Worm (Caenorhabditis elegans): ENCODE measurements around the gene brp-1.
A peak's percentile ranks its signal among the peaks of the same experiment; 100 is the strongest.

brp-1 gene

DNA sequence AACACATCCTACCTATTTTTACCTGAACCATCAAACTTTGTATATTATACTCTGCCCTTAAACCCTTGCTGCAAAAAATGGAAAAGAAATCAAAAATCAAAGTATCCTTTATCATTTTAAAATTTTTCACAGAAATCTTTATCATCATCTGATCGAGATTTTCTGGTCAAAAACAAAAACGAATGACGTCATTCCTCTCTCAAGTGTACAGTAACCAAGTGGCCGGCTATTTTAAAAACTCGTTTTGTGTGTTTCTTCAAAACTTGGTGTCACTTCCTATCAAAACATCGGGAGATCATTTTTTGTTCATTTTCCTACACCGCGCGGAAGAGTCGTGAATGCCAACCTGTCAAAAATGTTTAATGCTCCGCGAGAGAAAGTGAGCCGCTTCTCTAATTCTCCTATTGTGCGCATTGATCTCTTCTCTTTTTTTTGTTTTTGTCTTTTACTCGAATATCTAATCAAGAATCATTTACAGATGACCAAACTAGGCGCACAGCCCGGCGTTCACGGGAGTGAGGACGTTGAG is at the start of gene brp-1:
Gene brp-1, plus strand, starts transcription at position 479 of the 529 bp plus-strand sequence.
- TF ChIP-seq tab-1 (GFP tag; IDR thresholded peaks at IDR 0.05) (no peak), cog-1 (tag; optimal IDR thresholded peaks at IDR 0.05) (no peak), ztf-29 (GFP tag; IDR thresholded peaks at IDR 0.05) (no peak), T22C8.4 (GFP tag; IDR thresholded peaks at IDR 0.05) (no peak), flt-1 (GFP tag; IDR thresholded peaks at IDR 0.05) (no peak), ztf-23 (GFP tag; IDR thresholded peaks at IDR 0.05) (no peak), ref-1 (GFP tag; conservative IDR thresholded peaks at IDR 0.05) (no peak), klf-2 (GFP tag; conservative IDR thresholded peaks at IDR 0.05) (no peak), med-1 (GFP tag; optimal IDR thresholded peaks at IDR 0.05; ENCODE audit: insufficient read depth) (no peak)

DNA sequence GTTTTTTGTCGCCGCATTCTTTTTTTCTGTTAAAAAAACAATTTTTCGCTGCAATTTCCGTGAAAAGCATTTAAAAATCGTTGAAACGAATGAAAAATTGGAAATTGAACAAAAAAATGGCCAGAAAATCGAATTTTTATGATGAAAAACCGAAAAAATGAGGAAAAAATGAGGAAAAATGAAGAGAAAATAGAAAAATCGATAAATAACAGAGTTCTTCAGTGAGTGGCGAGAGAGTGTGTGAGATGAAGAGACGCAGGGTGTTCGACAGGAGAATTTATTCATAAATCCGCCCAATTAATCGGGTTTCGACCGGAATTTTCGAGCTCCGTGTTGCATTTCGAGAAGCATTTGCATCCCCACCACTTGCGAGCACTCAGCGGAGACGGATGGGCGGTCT is 49.0 kb upstream of the brp-1 start, which contains the start of gene Y56A3A.28:
Gene Y56A3A.28, minus strand, starts transcription at position 33 of the 400 bp plus-strand sequence.
- TF ChIP-seq med-1 (GFP tag; optimal IDR thresholded peaks at IDR 0.05; ENCODE audit: insufficient read depth) (no peak), ztf-29 (GFP tag; IDR thresholded peaks at IDR 0.05) (no peak), T22C8.4 (GFP tag; IDR thresholded peaks at IDR 0.05) (0 out of 2 replicates have a peak, but pooled peaks have one; percentile 36), flt-1 (GFP tag; IDR thresholded peaks at IDR 0.05) (no peak)

DNA sequence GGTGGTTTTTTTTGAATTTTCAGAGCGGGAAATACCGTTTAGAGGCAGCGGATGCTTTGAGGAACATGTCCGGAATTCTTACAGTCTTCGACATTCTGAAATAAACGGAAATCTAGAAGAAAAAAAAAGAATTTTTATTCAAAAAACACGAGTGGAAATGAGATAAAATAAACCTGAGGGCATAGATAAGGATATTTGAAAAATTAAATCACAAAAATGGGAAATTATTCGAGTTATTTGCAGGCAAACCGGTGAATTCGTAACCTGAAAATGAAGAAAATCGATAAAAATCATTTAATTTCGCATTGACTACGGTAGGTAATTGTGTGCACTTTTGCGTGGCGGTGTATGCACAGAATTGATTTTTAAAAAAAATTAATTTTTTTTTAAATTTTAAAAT is 46.4 kb upstream of the brp-1 start, which contains the start of gene ung-1:
Gene ung-1, minus strand, starts transcription at position 101 of the 400 bp plus-strand sequence.
- no peak for TF ChIP-seq T22C8.4 (GFP tag; IDR thresholded peaks at IDR 0.05)
- no peak for TF ChIP-seq flt-1 (GFP tag; IDR thresholded peaks at IDR 0.05)
- TF ChIP-seq cog-1 (tag; optimal IDR thresholded peaks at IDR 0.05) = no peak
- TF ChIP-seq tab-1 (GFP tag; IDR thresholded peaks at IDR 0.05) = no peak
- no peak for TF ChIP-seq ztf-23 (GFP tag; IDR thresholded peaks at IDR 0.05)
- no peak for TF ChIP-seq ref-1 (GFP tag; conservative IDR thresholded peaks at IDR 0.05)
- TF ChIP-seq klf-2 (GFP tag; conservative IDR thresholded peaks at IDR 0.05) = no peak
- TF ChIP-seq ztf-29 (GFP tag; IDR thresholded peaks at IDR 0.05) = no peak
- TF ChIP-seq med-1 (GFP tag; optimal IDR thresholded peaks at IDR 0.05; ENCODE audit: insufficient read depth) = no peak

DNA sequence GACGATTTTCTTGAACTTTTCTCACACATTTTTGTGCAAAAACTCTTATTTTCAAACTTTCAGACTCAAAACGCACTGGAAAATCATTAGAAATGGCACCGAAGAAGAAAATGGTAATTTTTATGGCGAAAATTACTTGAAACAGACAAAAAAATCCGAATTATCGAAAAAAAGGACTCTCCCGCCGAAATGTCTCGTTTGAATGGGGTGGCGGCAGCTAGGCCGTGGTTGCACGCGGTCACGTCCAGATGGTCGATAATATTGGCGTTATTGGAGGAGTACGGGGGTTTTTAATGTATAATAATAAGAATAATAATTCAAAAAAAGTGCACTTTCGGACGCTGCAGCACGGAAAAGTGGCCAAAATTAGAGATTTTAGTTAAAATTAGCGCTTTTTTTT is 45.9 kb upstream of the brp-1 start, which contains the start of gene Y56A3A.31:
Gene Y56A3A.31, plus strand, starts transcription at position 64 of the 400 bp plus-strand sequence.
- TF ChIP-seq med-1 (GFP tag; optimal IDR thresholded peaks at IDR 0.05; ENCODE audit: insufficient read depth) (no peak), ztf-29 (GFP tag; IDR thresholded peaks at IDR 0.05) (no peak), ref-1 (GFP tag; conservative IDR thresholded peaks at IDR 0.05) (no peak)

DNA sequence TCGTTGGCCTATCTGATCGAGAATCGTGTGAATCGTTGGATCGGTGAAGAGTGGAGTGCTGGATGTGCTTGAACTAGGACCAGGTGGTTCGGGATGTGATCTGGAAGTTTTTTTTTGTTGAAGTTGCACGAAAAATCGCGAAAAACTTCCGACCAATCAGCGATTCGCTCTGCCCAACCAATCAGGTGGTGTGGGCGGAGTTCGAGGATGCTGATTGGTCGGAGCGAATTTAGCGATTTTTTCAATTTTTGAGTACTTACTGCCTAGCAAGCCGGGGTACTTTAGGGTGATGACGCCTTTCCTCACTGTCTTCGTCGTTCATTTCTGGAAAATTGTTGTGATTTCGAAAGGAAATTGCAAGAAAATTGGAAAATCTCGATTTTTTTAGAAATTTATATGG is 41.6 kb upstream of the brp-1 start, which contains the start of gene Y56A3A.30:
Gene Y56A3A.30, minus strand, starts transcription at position 324 of the 400 bp plus-strand sequence.
- TF ChIP-seq cog-1 (tag; optimal IDR thresholded peaks at IDR 0.05) (no peak), med-1 (GFP tag; optimal IDR thresholded peaks at IDR 0.05; ENCODE audit: insufficient read depth) (no peak)

DNA sequence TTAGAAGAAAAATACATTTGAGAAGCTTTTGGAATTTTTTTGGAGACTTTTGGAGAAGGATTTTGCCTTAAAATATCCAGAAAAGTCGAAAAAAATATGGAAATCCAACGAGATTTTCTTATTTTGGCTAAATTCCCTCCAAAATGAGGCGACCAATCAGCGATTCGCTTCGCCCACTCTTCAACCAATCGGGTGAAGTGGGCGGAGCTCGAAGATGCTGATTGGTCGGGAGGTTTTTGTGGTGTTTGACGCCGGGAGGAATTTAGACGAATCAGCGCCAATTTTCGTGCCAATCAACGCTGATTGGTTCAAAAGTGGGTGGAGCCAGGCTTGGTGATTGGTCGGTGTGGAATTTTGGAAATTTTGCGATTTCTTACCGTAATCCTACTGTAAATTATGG is 39.6 kb upstream of the brp-1 start:
- no peak for TF ChIP-seq med-1 (GFP tag; optimal IDR thresholded peaks at IDR 0.05; ENCODE audit: insufficient read depth)
- no peak for TF ChIP-seq tab-1 (GFP tag; IDR thresholded peaks at IDR 0.05)
- TF ChIP-seq cog-1 (tag; optimal IDR thresholded peaks at IDR 0.05) = no peak
- no peak for TF ChIP-seq ref-1 (GFP tag; conservative IDR thresholded peaks at IDR 0.05)
- no peak for TF ChIP-seq ztf-23 (GFP tag; IDR thresholded peaks at IDR 0.05)
- TF ChIP-seq klf-2 (GFP tag; conservative IDR thresholded peaks at IDR 0.05) = no peak
- no peak for TF ChIP-seq T22C8.4 (GFP tag; IDR thresholded peaks at IDR 0.05)
- TF ChIP-seq flt-1 (GFP tag; IDR thresholded peaks at IDR 0.05) = no peak
- TF ChIP-seq ztf-29 (GFP tag; IDR thresholded peaks at IDR 0.05) = no peak

DNA sequence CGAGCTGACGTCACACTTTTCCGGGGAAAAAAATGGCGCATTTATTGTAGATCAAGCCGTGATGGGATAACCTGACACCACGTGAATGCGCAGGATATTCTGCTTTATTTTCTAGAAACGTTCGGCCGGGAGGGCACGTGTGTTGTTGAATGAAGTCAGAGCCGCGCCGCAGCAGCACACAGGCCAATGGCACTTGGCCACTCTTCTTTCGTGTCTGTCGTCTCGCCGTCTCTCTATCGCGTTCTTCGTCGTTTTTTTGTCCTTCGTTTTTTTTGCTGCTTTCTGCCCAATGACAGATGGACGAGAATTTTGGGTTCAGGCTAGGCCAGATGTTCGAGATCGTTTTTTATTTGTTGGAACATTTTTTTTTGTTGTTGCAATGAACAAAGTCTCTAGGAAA is 38.8 kb upstream of the brp-1 start:
- TF ChIP-seq cog-1 (tag; optimal IDR thresholded peaks at IDR 0.05) (no peak), ref-1 (GFP tag; conservative IDR thresholded peaks at IDR 0.05) (no peak)

DNA sequence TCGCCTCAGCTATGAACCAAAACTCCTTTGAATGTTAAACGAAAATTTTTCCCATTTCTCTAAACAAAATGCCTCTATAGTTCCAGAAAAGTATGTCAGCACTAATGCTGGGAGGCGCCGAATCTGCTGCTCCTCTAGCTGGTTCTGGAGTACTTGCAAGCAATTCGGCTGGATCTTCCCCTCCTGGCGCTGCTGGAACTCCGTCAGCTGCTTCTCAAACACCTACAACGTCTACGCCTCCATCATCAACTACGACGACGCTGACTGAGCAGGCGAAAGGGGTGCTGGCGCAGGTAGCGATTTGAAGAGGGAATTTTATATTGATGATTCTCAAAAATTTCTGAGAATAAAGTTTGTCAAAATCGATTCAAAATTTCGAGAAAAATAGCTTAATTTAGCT is 37.9 kb upstream of the brp-1 start:
- TF ChIP-seq ztf-29 (GFP tag; IDR thresholded peaks at IDR 0.05) = no peak
- no peak for TF ChIP-seq flt-1 (GFP tag; IDR thresholded peaks at IDR 0.05)
- no peak for TF ChIP-seq tab-1 (GFP tag; IDR thresholded peaks at IDR 0.05)
- TF ChIP-seq med-1 (GFP tag; optimal IDR thresholded peaks at IDR 0.05; ENCODE audit: insufficient read depth) = no peak
- no peak for TF ChIP-seq ztf-23 (GFP tag; IDR thresholded peaks at IDR 0.05)
- TF ChIP-seq ref-1 (GFP tag; conservative IDR thresholded peaks at IDR 0.05) = no peak
- TF ChIP-seq T22C8.4 (GFP tag; IDR thresholded peaks at IDR 0.05) = no peak
- TF ChIP-seq cog-1 (tag; optimal IDR thresholded peaks at IDR 0.05) = no peak

DNA sequence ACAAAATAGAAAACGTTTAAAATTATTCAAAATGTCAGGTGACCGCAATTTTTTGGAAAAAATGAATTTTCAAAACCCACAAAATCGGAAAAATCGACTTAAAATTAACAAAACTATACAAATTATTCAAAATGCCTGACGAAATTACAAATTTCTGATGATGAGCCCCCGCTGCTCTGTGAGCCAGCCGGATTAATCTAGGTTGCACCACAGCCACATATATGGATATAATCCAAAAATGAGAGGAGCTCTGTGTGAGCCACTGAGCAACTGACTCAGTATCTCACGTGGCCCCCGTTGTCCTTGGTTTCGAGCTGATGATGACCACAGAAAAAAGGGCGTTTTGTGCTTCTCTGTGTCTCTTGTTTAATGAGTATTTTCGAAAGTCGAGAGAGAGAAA is 35.3 kb upstream of the brp-1 start:
- no peak for TF ChIP-seq klf-2 (GFP tag; conservative IDR thresholded peaks at IDR 0.05)
- no peak for TF ChIP-seq cog-1 (tag; optimal IDR thresholded peaks at IDR 0.05)
- no peak for TF ChIP-seq tab-1 (GFP tag; IDR thresholded peaks at IDR 0.05)
- TF ChIP-seq ref-1 (GFP tag; conservative IDR thresholded peaks at IDR 0.05) = no peak
- no peak for TF ChIP-seq ztf-23 (GFP tag; IDR thresholded peaks at IDR 0.05)
- no peak for TF ChIP-seq flt-1 (GFP tag; IDR thresholded peaks at IDR 0.05)
- TF ChIP-seq med-1 (GFP tag; optimal IDR thresholded peaks at IDR 0.05; ENCODE audit: insufficient read depth) = no peak

DNA sequence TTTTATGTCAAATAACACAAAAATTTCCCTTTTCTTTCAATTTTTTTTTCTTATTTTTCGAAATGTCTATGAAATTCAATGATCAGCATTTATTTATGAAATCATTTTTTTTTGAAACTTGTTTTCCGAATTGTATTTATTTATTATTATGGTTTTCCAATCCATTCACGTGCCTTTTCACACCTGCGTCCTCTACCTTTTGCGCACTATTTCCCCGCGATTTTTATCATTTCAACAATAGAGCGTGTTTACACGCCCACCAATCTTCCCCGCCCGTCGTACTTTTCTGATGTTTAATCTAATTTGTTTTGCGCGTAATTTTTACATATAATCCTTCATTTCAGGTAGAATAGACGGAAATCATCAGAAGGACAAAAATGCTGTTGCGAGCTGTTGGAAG is 30.5 kb upstream of the brp-1 start, which contains the start of gene wah-1:
Gene wah-1, plus strand, starts transcription at position 345 of the 400 bp plus-strand sequence.
- no peak for TF ChIP-seq med-1 (GFP tag; optimal IDR thresholded peaks at IDR 0.05; ENCODE audit: insufficient read depth)
- TF ChIP-seq cog-1 (tag; optimal IDR thresholded peaks at IDR 0.05) = no peak
- TF ChIP-seq ztf-29 (GFP tag; IDR thresholded peaks at IDR 0.05) = no peak
- no peak for TF ChIP-seq T22C8.4 (GFP tag; IDR thresholded peaks at IDR 0.05)
- TF ChIP-seq klf-2 (GFP tag; conservative IDR thresholded peaks at IDR 0.05) = no peak
- no peak for TF ChIP-seq ztf-23 (GFP tag; IDR thresholded peaks at IDR 0.05)
- no peak for TF ChIP-seq tab-1 (GFP tag; IDR thresholded peaks at IDR 0.05)
- no peak for TF ChIP-seq ref-1 (GFP tag; conservative IDR thresholded peaks at IDR 0.05)
- TF ChIP-seq flt-1 (GFP tag; IDR thresholded peaks at IDR 0.05) = no peak
